Comparison of ENCODE assay signal across 4 fruit fly cellular contexts in genomic region chr3R:21188540-21189276, dm6.
TF ChIP-seq lines count a peak whose summit lies in the region.

No protein-coding gene starts in this region.

TF ChIP-seq in whole organism, adult, 20 proteins besides CTCF, POLR2A, EP300 and RAD21 (continued from another document):
- TF ChIP-seq Hr96 (GFP tag; optimal IDR thresholded peaks at IDR 0.05; lab: Kevin White, UChicago) (peak; percentile 24), Mnt (GFP tag; optimal IDR thresholded peaks at IDR 0.05; lab: Kevin White, UChicago) (peak; percentile 98)

TF ChIP-seq in whole organism, embryonic, 481 proteins besides CTCF, POLR2A, EP300 and RAD21 (continued from another document and continues in another):
- peak; percentile 63 for TF ChIP-seq pfk (GFP tag; optimal IDR thresholded peaks at IDR 0.05; lab: Kevin White, UChicago)
- no peak for TF ChIP-seq Atf-2 (GFP tag; optimal IDR thresholded peaks at IDR 0.05; lab: Kevin White, UChicago)
- no peak for TF ChIP-seq ken (GFP tag; IDR thresholded peaks at IDR 0.05; lab: Robert Waterston, UW)
- no peak for TF ChIP-seq CG15073 (GFP tag; optimal IDR thresholded peaks at IDR 0.05; lab: Kevin White, UChicago)
- TF ChIP-seq CG12659 (GFP tag; optimal IDR thresholded peaks at IDR 0.05; lab: Kevin White, UChicago), result no peak
- no peak for TF ChIP-seq CG17568 (GFP tag; optimal IDR thresholded peaks at IDR 0.05; lab: Kevin White, UChicago)
- TF ChIP-seq cato (GFP tag; optimal IDR thresholded peaks at IDR 0.05; lab: Kevin White, UChicago; ENCODE audit: borderline replicate concordance), result no peak
- TF ChIP-seq CG1024 (GFP tag; IDR thresholded peaks at IDR 0.05; lab: Robert Waterston, UW), result no peak
- TF ChIP-seq zf30C (GFP tag; optimal IDR thresholded peaks at IDR 0.05; lab: Kevin White, UChicago), result peak; percentile 27
- peak; percentile 25 for TF ChIP-seq CG8388 (GFP tag; optimal IDR thresholded peaks at IDR 0.05; lab: Kevin White, UChicago)
- no peak for TF ChIP-seq wor (GFP tag; IDR thresholded peaks at IDR 0.05; lab: Robert Waterston, UW)
- TF ChIP-seq CG14014 (GFP tag; IDR thresholded peaks at IDR 0.05; lab: Robert Waterston, UW), result no peak; the same call in 1 of the 2 replicates
- TF ChIP-seq sim (GFP tag; IDR thresholded peaks at IDR 0.05; lab: Robert Waterston, UW), result 0 out of 2 replicates have a peak, but pooled peaks have one; percentile 39
- no peak for TF ChIP-seq Xbp1 (GFP tag; optimal IDR thresholded peaks at IDR 0.05; lab: Kevin White, UChicago)
- TF ChIP-seq B-H2 (GFP tag; optimal IDR thresholded peaks at IDR 0.05; lab: Kevin White, UChicago), result peak; percentile 45
- TF ChIP-seq CG10274 (GFP tag; optimal IDR thresholded peaks at IDR 0.05; lab: Kevin White, UChicago), result no peak
- no peak for TF ChIP-seq Ravus (GFP tag; IDR thresholded peaks at IDR 0.05; lab: Robert Waterston, UW)
- TF ChIP-seq CG30020 (tag; optimal IDR thresholded peaks at IDR 0.05; lab: Kevin White, UChicago), result no peak
- no peak for TF ChIP-seq klu (GFP tag; IDR thresholded peaks at IDR 0.05; lab: Robert Waterston, UW)
- peak; percentile 70 for TF ChIP-seq CG12071 (GFP tag; optimal IDR thresholded peaks at IDR 0.05; lab: Kevin White, UChicago)
- no peak for TF ChIP-seq Doc3 (GFP tag; IDR thresholded peaks at IDR 0.05; lab: Robert Waterston, UW; ENCODE audit: partially characterized antibody)
- TF ChIP-seq CG11085 (GFP tag; IDR thresholded peaks at IDR 0.05; lab: Robert Waterston, UW), result no peak
- peak; percentile 32 for TF ChIP-seq fd64A (GFP tag; optimal IDR thresholded peaks at IDR 0.05; lab: Kevin White, UChicago)
- TF ChIP-seq sd (tag; optimal IDR thresholded peaks at IDR 0.05; lab: Kevin White, UChicago), result peak; percentile 74
- no peak for TF ChIP-seq zen2 (GFP tag; IDR thresholded peaks at IDR 0.05; lab: Robert Waterston, UW; ENCODE audit: partially characterized antibody)
- no peak for TF ChIP-seq HLH54F (GFP tag; optimal IDR thresholded peaks at IDR 0.05; lab: Kevin White, UChicago)
- no peak for TF ChIP-seq CG3995 (GFP tag; optimal IDR thresholded peaks at IDR 0.05; lab: Kevin White, UChicago)
- no peak for TF ChIP-seq en (GFP tag; optimal IDR thresholded peaks at IDR 0.05; lab: Kevin White, UChicago)
- no peak; the same call in 1 of the 2 replicates for TF ChIP-seq E2f2 (GFP tag; IDR thresholded peaks at IDR 0.05; lab: Robert Waterston, UW)
- TF ChIP-seq cg (GFP tag; optimal IDR thresholded peaks at IDR 0.05; lab: Kevin White, UChicago), result peak; percentile 100
- peak; percentile 22 for TF ChIP-seq btn (GFP tag; optimal IDR thresholded peaks at IDR 0.05; lab: Kevin White, UChicago)
- no peak for TF ChIP-seq sens-2 (GFP tag; IDR thresholded peaks at IDR 0.05; lab: Robert Waterston, UW)
- no peak for TF ChIP-seq CG13775 (GFP tag; optimal IDR thresholded peaks at IDR 0.05; lab: Kevin White, UChicago)
- peak; percentile 99 for TF ChIP-seq chinmo (GFP tag; IDR thresholded peaks at IDR 0.05; lab: Robert Waterston, UW; ENCODE audit: partially characterized antibody)
- no peak for TF ChIP-seq H15 (GFP tag; IDR thresholded peaks at IDR 0.05; lab: Robert Waterston, UW)
- peak in 1 of 2 experiments; percentile 45 for TF ChIP-seq tll (GFP tag; optimal IDR thresholded peaks at IDR 0.05; lab: Kevin White, UChicago)
- no peak; the same call in 1 of the 3 replicates for TF ChIP-seq row (GFP tag; IDR thresholded peaks at IDR 0.05; lab: Robert Waterston, UW)
- peak; percentile 92 for TF ChIP-seq kni (GFP tag; optimal IDR thresholded peaks at IDR 0.05; lab: Kevin White, UChicago)
- peak; percentile 24; the same call in 1 of the 2 replicates for TF ChIP-seq seq (GFP tag; IDR thresholded peaks at IDR 0.05; lab: Robert Waterston, UW)
- TF ChIP-seq CG14860 (GFP tag; IDR thresholded peaks at IDR 0.05; lab: Robert Waterston, UW; ENCODE audit: partially characterized antibody), result no peak
- TF ChIP-seq Pdp1 (GFP tag; optimal IDR thresholded peaks at IDR 0.05; lab: Kevin White, UChicago), result peak in 1 of 2 experiments; percentile 52
- TF ChIP-seq sr (GFP tag; IDR thresholded peaks at IDR 0.05; lab: Robert Waterston, UW), result peak; percentile 74; the same call in 2 of the 3 replicates

TF ChIP-seq in whole organism, prepupa, 60 proteins besides CTCF, POLR2A, EP300 and RAD21 (continued from another document):
- TF ChIP-seq CG34406 (GFP tag; optimal IDR thresholded peaks at IDR 0.05; lab: Kevin White, UChicago) (no peak), CG8319 (GFP tag; optimal IDR thresholded peaks at IDR 0.05; lab: Kevin White, UChicago) (no peak), spab (GFP tag; optimal IDR thresholded peaks at IDR 0.05; lab: Kevin White, UChicago) (no peak), Ets21C (GFP tag; optimal IDR thresholded peaks at IDR 0.05; lab: Kevin White, UChicago) (no peak), CG32006 (GFP tag; optimal IDR thresholded peaks at IDR 0.05; lab: Kevin White, UChicago) (no peak), dac (GFP tag; optimal IDR thresholded peaks at IDR 0.05; lab: Kevin White, UChicago) (no peak), pdm3 (GFP tag; optimal IDR thresholded peaks at IDR 0.05; lab: Kevin White, UChicago) (no peak), CG11902 (GFP tag; optimal IDR thresholded peaks at IDR 0.05; lab: Kevin White, UChicago) (no peak), CG10669 (GFP tag; optimal IDR thresholded peaks at IDR 0.05; lab: Kevin White, UChicago) (no peak), CG6163 (GFP tag; IDR thresholded peaks at IDR 0.05; lab: Robert Waterston, UW) (peak; percentile 57; the same call in 2 of the 3 replicates), Hr39 (GFP tag; optimal IDR thresholded peaks at IDR 0.05; lab: Kevin White, UChicago) (no peak), CG16779 (tag; optimal IDR thresholded peaks at IDR 0.05; lab: Kevin White, UChicago) (peak; percentile 48), Hr4 (GFP tag; optimal IDR thresholded peaks at IDR 0.05; lab: Kevin White, UChicago) (no peak), Eip75B (GFP tag; optimal IDR thresholded peaks at IDR 0.05; lab: Kevin White, UChicago) (peak; percentile 8), Lpt (GFP tag; optimal IDR thresholded peaks at IDR 0.05; lab: Kevin White, UChicago) (no peak), svp (GFP tag; lab: Kevin White, UChicago) (peak; percentile 66), CG7368 (GFP tag; optimal IDR thresholded peaks at IDR 0.05; lab: Kevin White, UChicago) (peak; percentile 22), Blimp-1 (GFP tag; optimal IDR thresholded peaks at IDR 0.05; lab: Kevin White, UChicago) (no peak), ss (GFP tag; optimal IDR thresholded peaks at IDR 0.05; lab: Kevin White, UChicago) (peak; percentile 42 to 60), CG31627 (GFP tag; optimal IDR thresholded peaks at IDR 0.05; lab: Kevin White, UChicago) (no peak), Met (GFP tag; optimal IDR thresholded peaks at IDR 0.05; lab: Kevin White, UChicago) (peak; percentile 27), CG3032 (tag; optimal IDR thresholded peaks at IDR 0.05; lab: Kevin White, UChicago) (peak; percentile 18), dsx (GFP tag; optimal IDR thresholded peaks at IDR 0.05; lab: Kevin White, UChicago; ENCODE audit: poor library complexity, severe bottlenecking) (peak; percentile 40), CG1621 (tag; optimal IDR thresholded peaks at IDR 0.05; lab: Kevin White, UChicago) (peak; percentile 36), fd85E (GFP tag; optimal IDR thresholded peaks at IDR 0.05; lab: Kevin White, UChicago) (no peak), CG6808 (GFP tag; optimal IDR thresholded peaks at IDR 0.05; lab: Kevin White, UChicago) (no peak), Eip78C (GFP tag; lab: Kevin White, UChicago) (peak; percentile 45), topi (GFP tag; optimal IDR thresholded peaks at IDR 0.05; lab: Kevin White, UChicago) (peak; percentile 14), CG3919 (GFP tag; optimal IDR thresholded peaks at IDR 0.05; lab: Kevin White, UChicago) (peak; percentile 58), Eip93F (GFP tag; optimal IDR thresholded peaks at IDR 0.05; lab: Kevin White, UChicago) (peak; percentile 48), CG11762 (GFP tag; optimal IDR thresholded peaks at IDR 0.05; lab: Kevin White, UChicago; ENCODE audit: insufficient read depth) (no peak), eg (GFP tag; IDR thresholded peaks at IDR 0.05; lab: Robert Waterston, UW) (0 out of 3 replicates have a peak, but pooled peaks have one; percentile 45), Gug (GFP tag; IDR thresholded peaks at IDR 0.05; lab: Robert Waterston, UW) (no peak), cyc (GFP tag; optimal IDR thresholded peaks at IDR 0.05; lab: Kevin White, UChicago) (no peak), OdsH (GFP tag; optimal IDR thresholded peaks at IDR 0.05; lab: Kevin White, UChicago) (no peak), lz (GFP tag; optimal IDR thresholded peaks at IDR 0.05; lab: Kevin White, UChicago) (no peak), CG6792 (GFP tag; optimal IDR thresholded peaks at IDR 0.05; lab: Kevin White, UChicago) (no peak), Ets96B (tag; optimal IDR thresholded peaks at IDR 0.05; lab: Kevin White, UChicago) (peak; percentile 13), Sox14 (GFP tag; optimal IDR thresholded peaks at IDR 0.05; lab: Kevin White, UChicago) (peak; percentile 26), Sox102F (GFP tag; optimal IDR thresholded peaks at IDR 0.05; lab: Kevin White, UChicago) (peak; percentile 38)

TF ChIP-seq in whole organism, wandering third instar larva, 38 proteins besides CTCF, POLR2A, EP300 and RAD21 (continued from another document):
- TF ChIP-seq rgr (GFP tag; optimal IDR thresholded peaks at IDR 0.05; lab: Kevin White, UChicago), result peak; percentile 67
